Worm (Caenorhabditis elegans) whole organism, L3 larva: ENCODE measurements around the gene mrps-14.

Experiments
- R02D3.7 ChIP-seq: fragments of 150-350 bp; optimal IDR thresholded peaks from 2 replicates; lab custom pipeline; 2014; ENCODE audit warnings: missing biosample characterization, missing genetic modification characterization
- ZK546.5 ChIP-seq: sonication (generic microtip); optimal IDR thresholded peaks from 2 replicates; lab custom pipeline; 2017; ENCODE audit warnings: missing biosample characterization, missing genetic modification characterization
- aly-2 ChIP-seq: fragments of 150-350 bp; optimal IDR thresholded peaks from 2 replicates; lab custom pipeline; 2014; ENCODE audit warnings: missing biosample characterization, missing genetic modification characterization
- ama-1 ChIP-seq: fragments of 150-350 bp; optimal IDR thresholded peaks from 2 replicates; lab custom pipeline; 2018
- ceh-16 ChIP-seq: sonication (generic microtip); optimal IDR thresholded peaks from 2 replicates; lab custom pipeline; 2017; ENCODE audit warnings: missing biosample characterization, missing genetic modification characterization
- ceh-28 ChIP-seq: fragments of 150-350 bp; optimal IDR thresholded peaks from 2 replicates; lab custom pipeline; 2014; ENCODE audit warnings: missing biosample characterization, missing genetic modification reagents, missing genetic modification characterization
- ceh-82 ChIP-seq: fragments of 150-350 bp; optimal IDR thresholded peaks from 2 replicates; lab custom pipeline; 2014; ENCODE audit warnings: missing biosample characterization, missing genetic modification characterization
- ceh-9 ChIP-seq: sonication (generic microtip); optimal IDR thresholded peaks from 2 replicates; lab custom pipeline; 2018; ENCODE audit warnings: missing biosample characterization, missing genetic modification characterization
- daf-12 ChIP-seq: fragments of 150-350 bp; optimal IDR thresholded peaks from 2 replicates; lab custom pipeline; 2014; ENCODE audit warnings: missing biosample characterization, missing genetic modification reagents, missing genetic modification characterization
- egl-27 ChIP-seq: sonication (generic microtip); optimal IDR thresholded peaks from 4 replicates; lab custom pipeline; 2017; ENCODE audit warnings: missing biosample characterization, missing genetic modification reagents, missing genetic modification characterization
- egl-5 ChIP-seq: fragments of 150-350 bp; optimal IDR thresholded peaks from 2 replicates; lab custom pipeline; 2017; ENCODE audit warnings: missing biosample characterization, missing genetic modification reagents, missing genetic modification characterization, inconsistent platforms
- elt-1 ChIP-seq: fragments of 150-350 bp; optimal IDR thresholded peaks from 2 replicates; lab custom pipeline; 2014; ENCODE audit warnings: missing biosample characterization, missing genetic modification characterization
- elt-2 ChIP-seq: sonication (generic microtip); optimal IDR thresholded peaks from 2 replicates; lab custom pipeline; 2016; ENCODE audit warnings: missing genetic modification reagents, mild to moderate bottlenecking, missing genetic modification characterization, missing compliant biosample characterization
- elt-3 ChIP-seq, 3 experiments: fragments of 150-350 bp in 1 of 3; sonication (generic microtip) in 2 of 3; optimal IDR thresholded peaks; 2 replicates in 2 of 3; 4 replicates in 1 of 3; lab custom pipeline; 2014 to 2017; ENCODE audit warnings: missing biosample characterization in 3 of 3, missing genetic modification characterization in 3 of 3
- eor-1 ChIP-seq, 2 experiments: fragments of 150-350 bp; optimal IDR thresholded peaks; 2 replicates each; lab custom pipeline; 2014 to 2018; ENCODE audit warnings: missing biosample characterization in 2 of 2, missing genetic modification characterization in 2 of 2
- fkh-10 ChIP-seq: sonication (generic microtip); optimal IDR thresholded peaks from 2 replicates; lab custom pipeline; 2017; ENCODE audit warnings: missing biosample characterization, missing genetic modification reagents, missing genetic modification characterization
- fkh-2 ChIP-seq: fragments of 150-350 bp; optimal IDR thresholded peaks from 2 replicates; lab custom pipeline; 2014; ENCODE audit warnings: missing biosample characterization, missing genetic modification reagents, missing genetic modification characterization
- fos-1 ChIP-seq: fragments of 150-350 bp; optimal IDR thresholded peaks from 2 replicates; lab custom pipeline; 2014; ENCODE audit warnings: missing biosample characterization, missing genetic modification characterization
- hmg-11 ChIP-seq: sonication (generic microtip); optimal IDR thresholded peaks from 2 replicates; lab custom pipeline; 2016; ENCODE audit warnings: missing genetic modification characterization, missing compliant biosample characterization
- jun-1 ChIP-seq: fragments of 150-350 bp; optimal IDR thresholded peaks from 2 replicates; lab custom pipeline; 2014; ENCODE audit warnings: missing biosample characterization, missing genetic modification reagents, missing genetic modification characterization
- lin-15B ChIP-seq: fragments of 150-350 bp; optimal IDR thresholded peaks from 2 replicates; lab custom pipeline; 2014; ENCODE audit warnings: missing biosample characterization, missing genetic modification characterization
- lin-39 ChIP-seq: fragments of 150-350 bp; optimal IDR thresholded peaks from 2 replicates; lab custom pipeline; 2018; ENCODE audit warnings: missing biosample characterization, missing genetic modification reagents, missing genetic modification characterization
- lsy-12 ChIP-seq: sonication (generic microtip); optimal IDR thresholded peaks from 2 replicates; lab custom pipeline; 2016; ENCODE audit warnings: mild to moderate bottlenecking, missing genetic modification characterization, missing compliant biosample characterization
- mdl-1 ChIP-seq: fragments of 150-350 bp; optimal IDR thresholded peaks from 2 replicates; lab custom pipeline; 2014; ENCODE audit warnings: missing biosample characterization, missing genetic modification characterization
- mml-1 ChIP-seq: fragments of 150-350 bp; sonication (generic microtip); optimal IDR thresholded peaks from 3 replicates; lab custom pipeline; 2014; ENCODE audit warnings: missing biosample characterization, missing genetic modification characterization
- nfya-1 ChIP-seq: sonication (generic microtip); optimal IDR thresholded peaks from 2 replicates; lab custom pipeline; 2017; ENCODE audit warnings: missing genetic modification characterization, mild to moderate bottlenecking, missing compliant biosample characterization, antibody characterized with exemption, moderate library complexity; ENCODE audit not compliant: insufficient read depth
- nhr-11 ChIP-seq: fragments of 150-350 bp; optimal IDR thresholded peaks from 2 replicates; lab custom pipeline; 2014; ENCODE audit warnings: missing biosample characterization, missing genetic modification characterization
- nhr-12 ChIP-seq: fragments of 150-350 bp; optimal IDR thresholded peaks from 2 replicates; lab custom pipeline; 2014; ENCODE audit warnings: missing biosample characterization, missing genetic modification characterization
- nhr-23 ChIP-seq: fragments of 150-350 bp; optimal IDR thresholded peaks from 2 replicates; lab custom pipeline; 2014; ENCODE audit warnings: missing biosample characterization, missing genetic modification reagents, missing genetic modification characterization
- nhr-237 ChIP-seq: fragments of 150-350 bp; optimal IDR thresholded peaks from 2 replicates; lab custom pipeline; 2014; ENCODE audit warnings: missing biosample characterization, missing genetic modification characterization
- nhr-25 ChIP-seq: sonication (generic microtip); optimal IDR thresholded peaks from 2 replicates; lab custom pipeline; 2017; ENCODE audit warnings: missing biosample characterization, missing genetic modification characterization
- nhr-28 ChIP-seq: fragments of 150-350 bp; optimal IDR thresholded peaks from 2 replicates; lab custom pipeline; 2014; ENCODE audit warnings: missing biosample characterization, missing genetic modification characterization
- nhr-43 ChIP-seq: sonication (generic microtip); optimal IDR thresholded peaks from 2 replicates; lab custom pipeline; 2016; ENCODE audit warnings: mild to moderate bottlenecking, missing genetic modification characterization, missing compliant biosample characterization; ENCODE audit not compliant: poor library complexity, severe bottlenecking
- nhr-67 ChIP-seq: fragments of 150-350 bp; optimal IDR thresholded peaks from 2 replicates; lab custom pipeline; 2014; ENCODE audit warnings: missing biosample characterization, missing genetic modification characterization
- nhr-76 ChIP-seq: fragments of 150-350 bp; sonication (generic microtip); optimal IDR thresholded peaks from 5 replicates; lab custom pipeline; 2014; ENCODE audit warnings: missing biosample characterization, missing genetic modification characterization
- nhr-77 ChIP-seq: fragments of 150-350 bp; optimal IDR thresholded peaks from 2 replicates; lab custom pipeline; 2014; ENCODE audit warnings: missing biosample characterization, missing genetic modification characterization
- pha-4 ChIP-seq: fragments of 150-350 bp; optimal IDR thresholded peaks from 2 replicates; lab custom pipeline; 2014; ENCODE audit warnings: missing biosample characterization, missing genetic modification reagents, missing genetic modification characterization
- pqm-1 ChIP-seq: fragments of 150-350 bp; optimal IDR thresholded peaks from 2 replicates; lab custom pipeline; 2017; ENCODE audit warnings: missing biosample characterization, missing genetic modification characterization, inconsistent platforms
- sea-2 ChIP-seq: fragments of 150-350 bp; sonication (generic microtip); optimal IDR thresholded peaks from 4 replicates; lab custom pipeline; 2014; ENCODE audit warnings: missing biosample characterization, missing genetic modification reagents, missing genetic modification characterization
- skn-1 ChIP-seq: fragments of 150-350 bp; optimal IDR thresholded peaks from 2 replicates; lab custom pipeline; 2014; ENCODE audit warnings: missing biosample characterization, missing genetic modification characterization
- snpc-4 ChIP-seq: fragments of 150-350 bp; optimal IDR thresholded peaks from 2 replicates; lab custom pipeline; 2014; ENCODE audit warnings: missing biosample characterization, missing genetic modification characterization
- tbx-2 ChIP-seq: sonication (generic microtip); optimal IDR thresholded peaks from 2 replicates; lab custom pipeline; 2016; ENCODE audit warnings: mild to moderate bottlenecking, missing genetic modification characterization, missing compliant biosample characterization
- unc-39 ChIP-seq: sonication (generic microtip); optimal IDR thresholded peaks from 4 replicates; lab custom pipeline; 2017; ENCODE audit warnings: missing biosample characterization, missing genetic modification characterization
- unc-62 ChIP-seq: fragments of 150-350 bp; sonication (generic microtip); optimal IDR thresholded peaks from 4 replicates; lab custom pipeline; 2014; ENCODE audit warnings: missing biosample characterization, missing genetic modification reagents, missing genetic modification characterization
- zag-1 ChIP-seq: fragments of 150-350 bp; optimal IDR thresholded peaks from 2 replicates; lab custom pipeline; 2014; ENCODE audit warnings: missing biosample characterization, missing genetic modification characterization
- ztf-11 ChIP-seq: fragments of 150-350 bp; optimal IDR thresholded peaks from 2 replicates; lab custom pipeline; 2014; ENCODE audit warnings: missing biosample characterization, missing genetic modification characterization
- ztf-4 ChIP-seq: fragments of 150-350 bp; optimal IDR thresholded peaks from 2 replicates; lab custom pipeline; 2014; ENCODE audit warnings: missing biosample characterization, missing genetic modification characterization

The mrps-14 gene

DNA sequence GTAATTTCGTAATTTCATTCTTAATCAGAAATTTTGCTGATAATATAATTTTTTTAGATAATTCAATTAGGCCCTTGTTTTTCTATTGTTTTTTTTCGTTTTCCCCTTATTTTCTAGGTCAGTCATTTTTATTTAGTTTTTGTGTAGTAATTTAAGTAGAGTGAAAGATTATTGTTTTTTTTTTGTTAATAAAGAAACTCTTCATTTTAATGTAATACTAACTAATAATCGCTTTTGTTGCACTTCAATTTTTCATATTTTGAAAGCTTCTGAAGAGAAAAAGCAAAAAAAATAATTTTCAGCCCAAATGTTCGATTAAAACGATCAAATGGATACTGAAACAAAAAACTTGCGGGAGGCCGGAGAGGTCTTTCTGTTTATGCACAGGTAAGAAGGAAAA is 8.7 kb upstream of the mrps-14 start, which contains the start of gene F54B3.1:
TSS of gene F54B3.1 (plus strand) at position 301 of the 400 bp plus-strand sequence.
- TF ChIP-seq ZK546.5, result no peak

DNA sequence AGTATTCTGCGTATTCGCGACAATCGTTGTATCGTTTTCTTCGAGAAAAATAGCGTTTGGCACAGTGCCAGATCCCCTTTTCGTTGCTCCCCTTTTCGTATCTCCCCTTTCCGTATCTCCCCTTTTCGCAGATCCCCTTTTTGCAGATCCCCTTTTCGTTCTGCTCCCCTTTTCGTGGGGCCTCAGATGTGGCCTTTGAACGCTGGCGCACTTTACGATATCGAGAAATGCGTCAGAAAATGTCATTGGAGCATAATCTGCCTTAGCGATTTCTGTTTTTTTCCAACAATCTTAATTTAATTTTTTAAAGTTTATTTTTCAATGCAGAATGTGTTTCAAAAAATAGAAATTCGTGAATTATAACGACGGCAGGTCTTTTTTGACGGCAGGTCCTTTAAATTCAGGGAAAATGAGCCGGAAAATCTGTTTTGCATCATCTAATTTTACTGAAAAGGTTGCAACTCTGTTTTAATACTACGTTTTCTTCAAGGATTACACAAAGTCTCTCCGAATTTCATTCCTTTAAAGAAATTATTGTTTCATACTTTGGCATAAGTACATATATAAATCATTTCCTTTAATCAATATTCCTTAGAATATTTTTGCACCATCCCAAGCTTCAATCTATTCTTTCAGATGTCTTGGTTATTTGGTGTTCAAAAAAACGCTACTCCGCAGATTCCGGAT is 6.2 kb upstream of the mrps-14 start, which contains the start of gene atad-3:
TSS of gene atad-3 (plus strand) at position 637 of the 687 bp plus-strand sequence.
- TF ChIP-seq nhr-43 (tag; lab: Kevin White, UChicago) (peak; percentile 91), unc-62 (GFP tag; lab: Kevin White, UChicago) (peak; percentile 6), ZK546.5 (no peak), nhr-237 (no peak), lsy-12 (tag; lab: Kevin White, UChicago) (peak; percentile 82), lin-15B (tag; lab: Kevin White, UChicago) (peak; percentile 89), mml-1 (no peak), nhr-67 (no peak), ceh-16 (tag; lab: Kevin White, UChicago) (no peak), daf-12 (tag; lab: Kevin White, UChicago) (no peak), lin-39 (peak; percentile 55), egl-27 (peak; percentile 43), zag-1 (no peak), nhr-11 (tag; lab: Kevin White, UChicago) (peak; percentile 93), pqm-1 (tag; lab: Kevin White, UChicago) (peak; percentile 26), sea-2 (GFP tag; lab: Kevin White, UChicago) (no peak), R02D3.7 (peak; percentile 77), egl-5 (no peak), fkh-10 (no peak), ztf-4 (no peak), ceh-9 (tag; lab: Kevin White, UChicago) (no peak), elt-3 (tag; optimal IDR thresholded peaks at IDR 0.05; lab: Kevin White, UChicago) (no peak), unc-39 (tag; lab: Kevin White, UChicago) (no peak), ama-1 (no peak), nhr-25 (tag; lab: Kevin White, UChicago) (peak; percentile 48), elt-1 (tag; lab: Kevin White, UChicago) (peak; percentile 2), snpc-4 (tag; lab: Kevin White, UChicago) (peak; percentile 74), eor-1 (tag; optimal IDR thresholded peaks at IDR 0.05; lab: Kevin White, UChicago) (no peak), fos-1 (tag; lab: Kevin White, UChicago) (peak; percentile 26), hmg-11 (peak; percentile 26), ceh-82 (tag; lab: Kevin White, UChicago) (peak; percentile 67), nhr-12 (tag; lab: Kevin White, UChicago) (no peak), nhr-77 (tag; lab: Kevin White, UChicago) (no peak), aly-2 (tag; lab: Kevin White, UChicago) (no peak), nfya-1 (peak; percentile 73), pha-4 (tag; lab: Kevin White, UChicago) (peak; percentile 79), mdl-1 (tag; lab: Kevin White, UChicago) (no peak), ceh-28 (tag; lab: Kevin White, UChicago) (peak; percentile 69), tbx-2 (tag; lab: Kevin White, UChicago) (peak; percentile 76), jun-1 (tag; lab: Kevin White, UChicago) (peak; percentile 69), skn-1 (tag; lab: Kevin White, UChicago) (peak; percentile 61), fkh-2 (tag; lab: Kevin White, UChicago) (no peak), nhr-23 (peak; percentile 83), elt-2 (peak; percentile 38), ztf-11 (no peak), nhr-28 (no peak), nhr-76 (tag; lab: Kevin White, UChicago) (no peak)
